Worm (Caenorhabditis elegans) whole organism, L4/young adult: Measurements from ENCODE around the gene Y25C1A.14.

Experiments used
- dao-5 ChIP-seq: sonication (generic microtip); optimal IDR thresholded peaks from 2 replicates; lab custom pipeline; 2016; ENCODE audit warnings: missing genotype, missing genetic modification characterization, moderate library complexity, missing compliant biosample characterization
- him-1 ChIP-seq: sonication (generic microtip); optimal IDR thresholded peaks from 2 replicates; lab custom pipeline; 2016; ENCODE audit warnings: missing genotype, missing genetic modification reagents, missing genetic modification characterization, missing compliant biosample characterization

- TF ChIP-seq him-1 (tag; lab: Kevin White, UChicago) (no peak), dao-5 (no peak)
Observed at ce11 chrII:3110099-3110498, 13.3 kb upstream of the Y25C1A.14 start.
